Worm (Caenorhabditis elegans): ENCODE measurements around the gene W02H5.8.
"Not testable (repeated sequence)": the region's sequence is repeated elsewhere in the genome, so short reads cannot be mapped to it uniquely, and the experiment has no call there.

W02H5.8 gene

ce11 chrV:2600543-2600942, 51.9 kb downstream of the W02H5.8 start (continued):
- TF ChIP-seq lin-13 (GFP tag; optimal IDR thresholded peaks at IDR 0.05) (peak; percentile 76), F26F4.8 (GFP tag; conservative IDR thresholded peaks at IDR 0.05) (no peak), mes-2 (tag; optimal IDR thresholded peaks at IDR 0.05; ENCODE audit: poor library complexity, severe bottlenecking) (peak; percentile 91), F10B5.3 (tag; optimal IDR thresholded peaks at IDR 0.05) (peak; percentile 36), pha-4 (GFP tag; IDR thresholded peaks at IDR 0.05) (peak; percentile 93), pha-4 (tag; optimal IDR thresholded peaks at IDR 0.05) (peak; percentile 16), fkh-10 (GFP tag; optimal IDR thresholded peaks at IDR 0.05) (peak; percentile 39), dpl-1 (GFP tag; optimal IDR thresholded peaks at IDR 0.05) (peak; percentile 94), Y105C5A.15 (GFP tag; IDR thresholded peaks at IDR 0.05) (no peak), mxl-3 (GFP tag; optimal IDR thresholded peaks at IDR 0.05) (peak; percentile 8), saeg-2 (GFP tag; IDR thresholded peaks at IDR 0.05) (peak; percentile 79), lim-7 (GFP tag; IDR thresholded peaks at IDR 0.05) (no peak; the same call in 1 of the 2 replicates), mep-1 (tag; optimal IDR thresholded peaks at IDR 0.05) (peak; percentile 73), nhr-11 (tag; optimal IDR thresholded peaks at IDR 0.05) (peak; percentile 56), mdt-29 (GFP tag; IDR thresholded peaks at IDR 0.05) (peak; percentile 85), zip-11 (GFP tag; IDR thresholded peaks at IDR 0.05) (no peak), daf-16 (GFP tag; optimal IDR thresholded peaks at IDR 0.05) (no peak), daf-16 (tag; optimal IDR thresholded peaks at IDR 0.05) (peak; percentile 42), cey-2 (tag; optimal IDR thresholded peaks at IDR 0.05; ENCODE audit: borderline replicate concordance, insufficient read depth) (no peak), gei-8 (GFP tag; optimal IDR thresholded peaks at IDR 0.05) (no peak), D1046.2 (GFP tag; IDR thresholded peaks at IDR 0.05) (peak; percentile 70; the same call in 1 of the 2 replicates), hmg-1.1 (GFP tag; IDR thresholded peaks at IDR 0.05) (peak; percentile 96), dmd-9 (GFP tag; IDR thresholded peaks at IDR 0.05) (peak; percentile 69), unc-39 (tag; optimal IDR thresholded peaks at IDR 0.05) (no peak), spr-1 (tag; optimal IDR thresholded peaks at IDR 0.05) (peak; percentile 67), lin-38 (GFP tag; IDR thresholded peaks at IDR 0.05) (peak; percentile 99), hlh-30 (tag; optimal IDR thresholded peaks at IDR 0.05; ENCODE audit: insufficient read depth) (peak; percentile 18), arid-1 (GFP tag; conservative IDR thresholded peaks at IDR 0.05) (peak; percentile 72), attf-4 (tag; optimal IDR thresholded peaks at IDR 0.05) (no peak), egl-43 (GFP tag; IDR thresholded peaks at IDR 0.05) (peak; percentile 86), zag-1 (tag; optimal IDR thresholded peaks at IDR 0.05) (no peak), ctbp-1 (GFP tag; IDR thresholded peaks at IDR 0.05) (peak; percentile 85), nhr-28 (tag; optimal IDR thresholded peaks at IDR 0.05) (peak; percentile 56)

ce11 chrV:2598830-2599229, 53.6 kb downstream of the W02H5.8 start, which contains the start of gene F53E10.5:
TSS of gene F53E10.5 (minus strand) at chrV:2598930.
- TF ChIP-seq Y5F2A.4 (GFP tag; optimal IDR thresholded peaks at IDR 0.05); ZK337.2 (GFP tag; IDR thresholded peaks at IDR 0.05); lin-39 (tag; optimal IDR thresholded peaks at IDR 0.05): not testable (repeated sequence)
